Worm (Caenorhabditis elegans): ENCODE results near the gene comt-3.
A peak's percentile ranks its signal among the peaks of the same experiment; 100 is the strongest.

Gene comt-3

DNA sequence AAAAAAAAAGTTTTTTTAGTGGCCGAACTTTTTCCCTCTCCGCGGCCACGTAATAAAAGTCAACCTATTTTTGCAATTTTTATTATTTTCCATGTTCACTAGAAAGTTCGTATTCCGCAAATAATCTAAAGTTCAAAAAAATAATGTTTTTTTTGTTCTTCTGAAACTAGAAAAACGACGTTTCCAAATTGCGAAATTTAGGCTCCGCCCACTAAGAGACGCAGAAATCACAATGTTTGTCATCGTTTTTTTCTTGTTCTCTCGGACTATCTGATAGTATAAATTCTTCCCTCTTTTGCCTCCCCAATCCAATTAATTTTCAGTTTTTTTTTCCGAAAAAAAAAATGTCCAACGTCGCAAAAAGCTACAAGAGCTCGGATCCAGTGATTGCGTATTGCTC lies at the start of gene comt-3:
TSS of gene comt-3 (plus strand) at position 214 of the 400 bp plus-strand sequence.
- no peak for TF ChIP-seq dmd-8 (GFP tag; IDR thresholded peaks at IDR 0.05)
- TF ChIP-seq ces-1 (GFP tag; optimal IDR thresholded peaks at IDR 0.05) = no peak
- no peak for TF ChIP-seq snpc-1.2 (GFP tag; IDR thresholded peaks at IDR 0.05)
- peak; percentile 29 for TF ChIP-seq pqm-1 (tag; optimal IDR thresholded peaks at IDR 0.05)
- TF ChIP-seq nhr-28 (tag; optimal IDR thresholded peaks at IDR 0.05) = peak; percentile 30

ce11 chrV:2008412-2008811 lies 48.9 kb upstream of the comt-3 start:
- TF ChIP-seq F26F4.8 (GFP tag; conservative IDR thresholded peaks at IDR 0.05) = no peak
- peak; percentile 67 for TF ChIP-seq T26A8.4 (GFP tag; IDR thresholded peaks at IDR 0.05)
- no peak for TF ChIP-seq R02D3.7 (tag; optimal IDR thresholded peaks at IDR 0.05)
- TF ChIP-seq nhr-42 (GFP tag; IDR thresholded peaks at IDR 0.05) = peak; percentile 47; the same call in 1 of the 2 replicates
- no peak for TF ChIP-seq pha-4 (GFP tag; IDR thresholded peaks at IDR 0.05)
- no peak for TF ChIP-seq pha-4 (tag; optimal IDR thresholded peaks at IDR 0.05)
- no peak for TF ChIP-seq zag-1 (tag; optimal IDR thresholded peaks at IDR 0.05)
- no peak for TF ChIP-seq lir-3 (tag; optimal IDR thresholded peaks at IDR 0.05)
- TF ChIP-seq lin-39 (tag; optimal IDR thresholded peaks at IDR 0.05) = no peak
- TF ChIP-seq nhr-102 (tag; optimal IDR thresholded peaks at IDR 0.05) = peak; percentile 70
- TF ChIP-seq mep-1 (tag; optimal IDR thresholded peaks at IDR 0.05) = no peak
- TF ChIP-seq dmd-6 (GFP tag; IDR thresholded peaks at IDR 0.05) = peak; percentile 66
- no peak for TF ChIP-seq jun-1 (tag; optimal IDR thresholded peaks at IDR 0.05)
- no peak for TF ChIP-seq nhr-237 (tag; optimal IDR thresholded peaks at IDR 0.05)
- TF ChIP-seq daf-8 (GFP tag; IDR thresholded peaks at IDR 0.05) = no peak
- no peak for TF ChIP-seq php-3 (GFP tag; IDR thresholded peaks at IDR 0.05)
- TF ChIP-seq Y75B8A.6 (GFP tag; IDR thresholded peaks at IDR 0.05) = no peak
- no peak for TF ChIP-seq ztf-7 (tag; optimal IDR thresholded peaks at IDR 0.05)
- TF ChIP-seq ztf-11 (tag; optimal IDR thresholded peaks at IDR 0.05) = no peak
- TF ChIP-seq ceh-62 (tag; optimal IDR thresholded peaks at IDR 0.05) = no peak
- no peak for TF ChIP-seq saeg-2 (GFP tag; IDR thresholded peaks at IDR 0.05)
- no peak for TF ChIP-seq cey-2 (tag; optimal IDR thresholded peaks at IDR 0.05; ENCODE audit: borderline replicate concordance, insufficient read depth)
- no peak for TF ChIP-seq nhr-41 (GFP tag; IDR thresholded peaks at IDR 0.05)
- TF ChIP-seq attf-4 (tag; optimal IDR thresholded peaks at IDR 0.05) = no peak
- TF ChIP-seq lin-38 (GFP tag; IDR thresholded peaks at IDR 0.05) = peak; percentile 88
- TF ChIP-seq lsy-2 (tag; optimal IDR thresholded peaks at IDR 0.05) = peak; percentile 47 to 96
- TF ChIP-seq T20F7.1 (GFP tag; optimal IDR thresholded peaks at IDR 0.05) = no peak
- TF ChIP-seq ceh-44 (GFP tag; IDR thresholded peaks at IDR 0.05) = no peak
- no peak for TF ChIP-seq ceh-28 (tag; optimal IDR thresholded peaks at IDR 0.05)
- TF ChIP-seq ZK337.2 (GFP tag; IDR thresholded peaks at IDR 0.05) = no peak
- TF ChIP-seq gei-8 (GFP tag; optimal IDR thresholded peaks at IDR 0.05) = no peak
- TF ChIP-seq F10B5.3 (tag; optimal IDR thresholded peaks at IDR 0.05) = no peak
- TF ChIP-seq ceh-20 (GFP tag; IDR thresholded peaks at IDR 0.05) = 0 out of 2 replicates have a peak, but pooled peaks have one; percentile 65
- no peak for TF ChIP-seq mdl-1 (tag; optimal IDR thresholded peaks at IDR 0.05)
- TF ChIP-seq egl-43 (GFP tag; IDR thresholded peaks at IDR 0.05) = no peak
- peak; percentile 15 for TF ChIP-seq lin-15B (tag; optimal IDR thresholded peaks at IDR 0.05)
- TF ChIP-seq nhr-76 (tag; optimal IDR thresholded peaks at IDR 0.05) = no peak
- TF ChIP-seq snpc-4 (tag; optimal IDR thresholded peaks at IDR 0.05) = no peak
- TF ChIP-seq sdz-12 (GFP tag; optimal IDR thresholded peaks at IDR 0.05) = no peak
- TF ChIP-seq spr-1 (tag; optimal IDR thresholded peaks at IDR 0.05) = no peak
- TF ChIP-seq aly-2 (tag; optimal IDR thresholded peaks at IDR 0.05) = no peak
- no peak for TF ChIP-seq zip-11 (GFP tag; IDR thresholded peaks at IDR 0.05)
- peak; percentile 34 for TF ChIP-seq dve-1 (tag; optimal IDR thresholded peaks at IDR 0.05; ENCODE audit: insufficient read depth)
- TF ChIP-seq D1046.2 (GFP tag; IDR thresholded peaks at IDR 0.05) = no peak
- TF ChIP-seq mes-2 (tag; optimal IDR thresholded peaks at IDR 0.05; ENCODE audit: poor library complexity, severe bottlenecking) = peak; percentile 94
- peak; percentile 62 for TF ChIP-seq nhr-77 (tag; optimal IDR thresholded peaks at IDR 0.05)
- no peak for TF ChIP-seq skn-1 (tag; optimal IDR thresholded peaks at IDR 0.05)
